Fruit fly (Drosophila melanogaster) whole organism: ENCODE measurements around the gene RpS14a.

Source experiments
- psq ChIP-seq: fragments of >200 bp; optimal IDR thresholded peaks from 2 replicates; lab custom pipeline; 2017
- usp ChIP-seq: fragments of >200 bp; optimal IDR thresholded peaks from 2 replicates; lab custom pipeline; 2017; ENCODE audit warnings: missing biosample characterization, missing genetic modification characterization, mixed read lengths

dm6 chrX:7979202-7979601 is 45.7 kb downstream of the RpS14a start:
- TF ChIP-seq usp (GFP tag; lab: Kevin White, UChicago), result no peak
- no peak for TF ChIP-seq psq (lab: Kevin White, UChicago)
